Worm (Caenorhabditis elegans): ENCODE data around the gene crt-1.

The crt-1 gene

ce11 chrV:6110533-6110932 lies 10.2 kb upstream of the crt-1 start, which contains the start of gene F17A9.4 (continued):
- TF ChIP-seq lin-13 (GFP tag; optimal IDR thresholded peaks at IDR 0.05) (no peak), mab-9 (GFP tag; IDR thresholded peaks at IDR 0.05) (no peak), lin-35 (GFP tag; optimal IDR thresholded peaks at IDR 0.05) (peak; percentile 14 to 44), mdl-1 (tag; optimal IDR thresholded peaks at IDR 0.05) (no peak), lir-3 (tag; optimal IDR thresholded peaks at IDR 0.05; ENCODE audit: poor library complexity) (no peak), skn-1 (tag; optimal IDR thresholded peaks at IDR 0.05) (peak; percentile 93), mef-2 (tag; optimal IDR thresholded peaks at IDR 0.05) (no peak), nhr-20 (tag; optimal IDR thresholded peaks at IDR 0.05) (peak; percentile 76), tlp-1 (tag; optimal IDR thresholded peaks at IDR 0.05) (no peak), nhr-76 (tag; optimal IDR thresholded peaks at IDR 0.05) (no peak), egl-13 (tag; optimal IDR thresholded peaks at IDR 0.05) (no peak), C34B4.2 (tag; optimal IDR thresholded peaks at IDR 0.05) (no peak), fkh-4 (tag; optimal IDR thresholded peaks at IDR 0.05; ENCODE audit: borderline replicate concordance) (no peak)

ce11 chrV:6107474-6107873 lies 7.1 kb upstream of the crt-1 start, which contains the start of gene cwf-19L1:
Gene cwf-19L1 (plus strand): TSS chrV:6107828.
- TF ChIP-seq nhr-85 (tag) (peak; percentile 88), elt-2 (tag; optimal IDR thresholded peaks at IDR 0.05) (peak; percentile 24), sup-37 (GFP tag; optimal IDR thresholded peaks at IDR 0.05) (no peak), ceh-90 (tag; optimal IDR thresholded peaks at IDR 0.05) (peak; percentile 88), nhr-19 (GFP tag; conservative IDR thresholded peaks at IDR 0.05) (peak; percentile 66), skn-1 (tag; optimal IDR thresholded peaks at IDR 0.05) (peak; percentile 52), lin-14 (GFP tag; optimal IDR thresholded peaks at IDR 0.05) (peak; percentile 81), tbx-2 (tag; optimal IDR thresholded peaks at IDR 0.05) (peak; percentile 79), fkh-4 (tag; optimal IDR thresholded peaks at IDR 0.05; ENCODE audit: borderline replicate concordance) (peak; percentile 74), mab-9 (GFP tag; IDR thresholded peaks at IDR 0.05) (peak; percentile 54), hpl-2 (GFP tag; optimal IDR thresholded peaks at IDR 0.05) (no peak), rnt-1 (tag; optimal IDR thresholded peaks at IDR 0.05) (peak; percentile 96), fkh-8 (tag; optimal IDR thresholded peaks at IDR 0.05) (peak; percentile 48), pqm-1 (tag; optimal IDR thresholded peaks at IDR 0.05) (no peak), pax-3 (tag; optimal IDR thresholded peaks at IDR 0.05) (no peak), ceh-8 (GFP tag; optimal IDR thresholded peaks at IDR 0.05) (no peak), snpc-4 (tag; optimal IDR thresholded peaks at IDR 0.05) (peak; percentile 24), nhr-20 (tag; optimal IDR thresholded peaks at IDR 0.05) (peak; percentile 73), alr-1 (tag; optimal IDR thresholded peaks at IDR 0.05; ENCODE audit: borderline replicate concordance) (no peak), aha-1 (tag; optimal IDR thresholded peaks at IDR 0.05) (no peak), blmp-1 (tag; optimal IDR thresholded peaks at IDR 0.05) (peak; percentile 61), vab-15 (tag; optimal IDR thresholded peaks at IDR 0.05) (no peak), dsc-1 (tag; optimal IDR thresholded peaks at IDR 0.05) (peak; percentile 80), mef-2 (tag; optimal IDR thresholded peaks at IDR 0.05) (no peak), hlh-17 (GFP tag; optimal IDR thresholded peaks at IDR 0.05; ENCODE audit: borderline replicate concordance) (no peak), snu-23 (GFP tag; optimal IDR thresholded peaks at IDR 0.05) (peak; percentile 75), lin-13 (GFP tag; optimal IDR thresholded peaks at IDR 0.05) (no peak), sptf-1 (tag; optimal IDR thresholded peaks at IDR 0.05) (no peak), ceh-82 (tag; optimal IDR thresholded peaks at IDR 0.05) (peak; percentile 18 to 65 (median 60)), irx-1 (tag; optimal IDR thresholded peaks at IDR 0.05) (peak; percentile 77), fkh-10 (GFP tag; optimal IDR thresholded peaks at IDR 0.05) (no peak), pag-3 (tag; optimal IDR thresholded peaks at IDR 0.05; ENCODE audit: borderline replicate concordance, insufficient read depth) (no peak), zip-4 (GFP tag; optimal IDR thresholded peaks at IDR 0.05) (no peak), efl-1 (optimal IDR thresholded peaks at IDR 0.05) (peak; percentile 92 to 95), efl-1 (GFP tag; optimal IDR thresholded peaks at IDR 0.05 in 1 of 2) (peak; percentile 94 to 99), nhr-12 (tag; optimal IDR thresholded peaks at IDR 0.05) (no peak), zag-1 (tag; optimal IDR thresholded peaks at IDR 0.05) (no peak), isw-1 (GFP tag; IDR thresholded peaks at IDR 0.05) (peak; percentile 62), swsn-7 (tag; optimal IDR thresholded peaks at IDR 0.05) (peak; percentile 68), dpl-1 (GFP tag; optimal IDR thresholded peaks at IDR 0.05) (peak; percentile 89 to 94 (median 93)), xbp-1 (tag; optimal IDR thresholded peaks at IDR 0.05) (peak; percentile 99), nhr-11 (tag; optimal IDR thresholded peaks at IDR 0.05) (no peak), mep-1 (tag; optimal IDR thresholded peaks at IDR 0.05) (peak; percentile 53)

Data from whole organism, L1 larva.